Worm (Caenorhabditis elegans) whole organism, midembryonic: Measurements from ENCODE around the gene ZK1193.2.

Experiments used
- T22C8.4 ChIP-seq: fragments of 200-800 bp; sonication (Bioruptor generic); IDR thresholded peaks from 2 replicates; pipeline ENCODE4 v1.3.6; 2022; ENCODE audit warnings: missing genetic modification characterization, missing compliant biosample characterization
- cog-1 ChIP-seq: sonication (generic microtip); optimal IDR thresholded peaks from 2 replicates; lab custom pipeline; 2016; ENCODE audit warnings: missing genetic modification characterization, missing compliant biosample characterization
- flt-1 ChIP-seq: fragments of 200-800 bp; sonication (Bioruptor generic); IDR thresholded peaks from 2 replicates; pipeline ENCODE4 v1.3.6; 2022; ENCODE audit warnings: missing genetic modification characterization, missing compliant biosample characterization
- klf-2 ChIP-seq: fragments of 200-800 bp; sonication (Bioruptor generic); conservative IDR thresholded peaks from 2 replicates; pipeline ENCODE4 v1.3.6; 2022; ENCODE audit warnings: missing genetic modification reagents, missing genetic modification characterization, missing compliant biosample characterization
- ref-1 ChIP-seq: fragments of 200-800 bp; sonication (Bioruptor generic); conservative IDR thresholded peaks from 2 replicates; pipeline ENCODE4 v1.3.6; 2022; ENCODE audit warnings: missing genetic modification reagents, missing genetic modification characterization, missing compliant biosample characterization
- tab-1 ChIP-seq: fragments of 200-800 bp; sonication (Bioruptor generic); IDR thresholded peaks from 2 replicates; pipeline ENCODE4 v1.3.6; 2022; ENCODE audit warnings: missing genetic modification characterization, missing compliant biosample characterization
- ztf-23 ChIP-seq: fragments of 200-800 bp; sonication (Bioruptor generic); IDR thresholded peaks from 2 replicates; pipeline ENCODE4 v1.3.6; 2022; ENCODE audit warnings: missing genetic modification reagents, missing genetic modification characterization, missing compliant biosample characterization
- ztf-29 ChIP-seq: fragments of 200-800 bp; sonication (Bioruptor generic); IDR thresholded peaks from 2 replicates; pipeline ENCODE4 v1.3.6; 2022; ENCODE audit warnings: missing genetic modification reagents, missing genetic modification characterization, missing compliant biosample characterization

- no peak for TF ChIP-seq ref-1
- TF ChIP-seq ztf-23, result no peak
- no peak for TF ChIP-seq tab-1 (GFP tag; lab: Robert Waterston, UW)
- TF ChIP-seq klf-2 (GFP tag; lab: Robert Waterston, UW), result no peak
- TF ChIP-seq ztf-29 (GFP tag; lab: Robert Waterston, UW), result no peak
- no peak for TF ChIP-seq flt-1 (GFP tag; lab: Robert Waterston, UW)
- no peak for TF ChIP-seq cog-1 (tag; lab: Kevin White, UChicago)
- TF ChIP-seq T22C8.4, result no peak
Observed at ce11 chrX:425535-425934, at the start of gene ZK1193.2.
